Worm (Caenorhabditis elegans) whole organism, L1 larva: Measurements from ENCODE around the gene cua-1.

ENCODE experiments used
- C16A3.4 ChIP-seq: fragments of 150-350 bp; optimal IDR thresholded peaks from 2 replicates; lab custom pipeline; 2014; ENCODE audit warnings: missing biosample characterization, missing genetic modification characterization
- C34B4.2 ChIP-seq: sonication (generic microtip); optimal IDR thresholded peaks from 2 replicates; lab custom pipeline; 2017; ENCODE audit warnings: mild to moderate bottlenecking, missing genetic modification characterization, missing compliant biosample characterization
- Y116A8C.19 ChIP-seq: sonication (generic microtip); optimal IDR thresholded peaks from 2 replicates; lab custom pipeline; 2016; ENCODE audit warnings: missing compliant biosample characterization, missing genetic modification characterization, borderline replicate concordance
- aha-1 ChIP-seq: fragments of 150-350 bp; optimal IDR thresholded peaks from 2 replicates; lab custom pipeline; 2014; ENCODE audit warnings: missing biosample characterization, missing genetic modification characterization
- alr-1 ChIP-seq: fragments of 200-800 bp; sonication (Bioruptor generic); optimal IDR thresholded peaks from 2 replicates; lab custom pipeline; 2018; ENCODE audit warnings: borderline replicate concordance, mild to moderate bottlenecking, missing genetic modification characterization, missing compliant biosample characterization
- aly-2 ChIP-seq: fragments of 150-350 bp; optimal IDR thresholded peaks from 2 replicates; lab custom pipeline; 2014; ENCODE audit warnings: missing biosample characterization, missing genetic modification characterization
- ceh-63 ChIP-seq: fragments of 200-800 bp; sonication (Bioruptor generic); optimal IDR thresholded peaks from 2 replicates; lab custom pipeline; 2018; ENCODE audit warnings: mild to moderate bottlenecking, missing genetic modification characterization, missing compliant biosample characterization
- ces-1 ChIP-seq: fragments of 150-350 bp; optimal IDR thresholded peaks from 2 replicates; lab custom pipeline; 2014; ENCODE audit warnings: missing biosample characterization, missing genetic modification reagents, missing genetic modification characterization
- dpl-1 ChIP-seq, 3 experiments: fragments of 150-350 bp in 2 of 3; sonication (generic microtip) in 1 of 3; optimal IDR thresholded peaks; 2 replicates each; lab custom pipeline; 2014 to 2017; ENCODE audit warnings: missing biosample characterization in 3 of 3, missing genetic modification characterization in 3 of 3, missing genetic modification reagents in 3 of 3
- dsc-1 ChIP-seq: sonication (generic microtip); optimal IDR thresholded peaks from 2 replicates; lab custom pipeline; 2016; ENCODE audit warnings: mild to moderate bottlenecking, missing genetic modification characterization, missing compliant biosample characterization
- efl-1 ChIP-seq, 4 experiments: fragments of 150-350 bp; optimal IDR thresholded peaks in 3 of 4; peaks in 1 of 4; 1 replicate in 1 of 4; 2 replicates in 3 of 4; lab custom pipeline; 2014; ENCODE audit warnings: missing biosample characterization in 2 of 4, missing genetic modification characterization in 2 of 4, missing genetic modification reagents in 2 of 4
- efl-3 ChIP-seq: fragments of 200-800 bp; sonication (Bioruptor generic); optimal IDR thresholded peaks from 2 replicates; lab custom pipeline; 2018; ENCODE audit warnings: mild to moderate bottlenecking, missing genetic modification characterization, missing compliant biosample characterization
- egl-27 ChIP-seq, 2 experiments: fragments of 150-350 bp in 1 of 2; sonication (generic microtip); optimal IDR thresholded peaks; 3 replicates each; lab custom pipeline; 2017 to 2018; ENCODE audit warnings: missing biosample characterization in 2 of 2, missing genetic modification characterization in 2 of 2, missing genetic modification reagents in 2 of 2
- elt-3 ChIP-seq, 6 experiments: fragments of 150-350 bp in 1 of 6; sonication (generic microtip); optimal IDR thresholded peaks; 2 replicates each; lab custom pipeline; 2017 to 2018; ENCODE audit warnings: missing biosample characterization in 6 of 6, missing genetic modification characterization in 6 of 6, inconsistent platforms in 1 of 6
- ets-5 ChIP-seq: fragments of 200-800 bp; sonication (Bioruptor generic); IDR thresholded peaks from 2 replicates; pipeline ENCODE4 v1.3.6; 2022; ENCODE audit warnings: missing genetic modification characterization, missing compliant biosample characterization
- fkh-10 ChIP-seq: sonication (generic microtip); optimal IDR thresholded peaks from 2 replicates; lab custom pipeline; 2017; ENCODE audit warnings: missing biosample characterization, missing genetic modification reagents, missing genetic modification characterization
- grh-1 ChIP-seq: fragments of 200-800 bp; sonication (Bioruptor generic); IDR thresholded peaks from 2 replicates; pipeline ENCODE4 v1.3.6; 2022; ENCODE audit warnings: missing genetic modification reagents, missing genetic modification characterization, missing compliant biosample characterization
- hlh-4 ChIP-seq: sonication (generic microtip); optimal IDR thresholded peaks from 2 replicates; lab custom pipeline; 2016; ENCODE audit warnings: mild to moderate bottlenecking, missing genetic modification characterization, missing compliant biosample characterization
- irx-1 ChIP-seq: sonication (generic microtip); optimal IDR thresholded peaks from 2 replicates; lab custom pipeline; 2016; ENCODE audit warnings: missing genetic modification characterization, missing compliant biosample characterization
- isw-1 ChIP-seq: fragments of 200-800 bp; sonication (Bioruptor generic); IDR thresholded peaks from 2 replicates; pipeline ENCODE4 v1.3.6; 2022; ENCODE audit warnings: missing genetic modification characterization, missing compliant biosample characterization
- lin-15B ChIP-seq: fragments of 150-350 bp; sonication (generic microtip); optimal IDR thresholded peaks from 3 replicates; lab custom pipeline; 2014; ENCODE audit warnings: missing biosample characterization, missing genetic modification characterization
- lin-35 ChIP-seq, 2 experiments: fragments of 150-350 bp; optimal IDR thresholded peaks; 2 replicates each; lab custom pipeline; 2014; ENCODE audit warnings: missing biosample characterization in 2 of 2, missing genetic modification characterization in 2 of 2, missing genetic modification reagents in 2 of 2
- lin-39 ChIP-seq: fragments of 150-350 bp; optimal IDR thresholded peaks from 2 replicates; lab custom pipeline; 2014; ENCODE audit warnings: missing biosample characterization, missing genetic modification reagents, missing genetic modification characterization
- lir-3 ChIP-seq: sonication (generic microtip); optimal IDR thresholded peaks from 2 replicates; lab custom pipeline; 2016; ENCODE audit warnings: mild to moderate bottlenecking, missing genetic modification characterization, moderate library complexity, missing compliant biosample characterization; ENCODE audit not compliant: poor library complexity
- nhr-11 ChIP-seq: fragments of 150-350 bp; optimal IDR thresholded peaks from 2 replicates; lab custom pipeline; 2014; ENCODE audit warnings: missing biosample characterization, missing genetic modification characterization
- nhr-12 ChIP-seq: sonication (generic microtip); optimal IDR thresholded peaks from 2 replicates; lab custom pipeline; 2017; ENCODE audit warnings: missing biosample characterization, missing genetic modification characterization
- nhr-19 ChIP-seq: fragments of 200-800 bp; sonication (Bioruptor generic); conservative IDR thresholded peaks from 2 replicates; pipeline ENCODE4 v1.3.6; 2022; ENCODE audit warnings: missing genetic modification characterization, missing compliant biosample characterization
- nhr-20 ChIP-seq: sonication (generic microtip); optimal IDR thresholded peaks from 2 replicates; lab custom pipeline; 2016; ENCODE audit warnings: mild to moderate bottlenecking, missing genetic modification characterization, missing compliant biosample characterization
- nhr-71 ChIP-seq: sonication (generic microtip); optimal IDR thresholded peaks from 2 replicates; lab custom pipeline; 2016; ENCODE audit warnings: mild to moderate bottlenecking, missing genetic modification characterization, moderate library complexity, missing compliant biosample characterization
- nhr-76 ChIP-seq: sonication (generic microtip); optimal IDR thresholded peaks from 2 replicates; lab custom pipeline; 2017; ENCODE audit warnings: missing biosample characterization, missing genetic modification characterization
- nhr-90 ChIP-seq: sonication (generic microtip); optimal IDR thresholded peaks from 2 replicates; lab custom pipeline; 2016; ENCODE audit warnings: mild to moderate bottlenecking, missing genetic modification characterization, missing compliant biosample characterization; ENCODE audit not compliant: poor library complexity
- pax-3 ChIP-seq: fragments of 200-800 bp; sonication (Bioruptor generic); optimal IDR thresholded peaks from 2 replicates; lab custom pipeline; 2018; ENCODE audit warnings: mild to moderate bottlenecking, missing genetic modification characterization, moderate library complexity, missing compliant biosample characterization
- pqm-1 ChIP-seq: sonication (generic microtip); optimal IDR thresholded peaks from 3 replicates; lab custom pipeline; 2017; ENCODE audit warnings: missing biosample characterization, missing genetic modification characterization
- rnt-1 ChIP-seq: sonication (generic microtip); optimal IDR thresholded peaks from 2 replicates; lab custom pipeline; 2016; ENCODE audit warnings: mild to moderate bottlenecking, missing genetic modification characterization, moderate library complexity, missing compliant biosample characterization
- skn-1 ChIP-seq: fragments of 150-350 bp; optimal IDR thresholded peaks from 2 replicates; lab custom pipeline; 2014; ENCODE audit warnings: missing biosample characterization, missing genetic modification characterization
- snu-23 ChIP-seq: sonication (generic microtip); optimal IDR thresholded peaks from 2 replicates; lab custom pipeline; 2016; ENCODE audit warnings: missing genetic modification characterization, missing compliant biosample characterization
- sptf-1 ChIP-seq: fragments of 150-350 bp; optimal IDR thresholded peaks from 2 replicates; lab custom pipeline; 2014; ENCODE audit warnings: missing biosample characterization, missing genetic modification characterization
- sup-37 ChIP-seq: fragments of 200-800 bp; sonication (Bioruptor generic); optimal IDR thresholded peaks from 2 replicates; lab custom pipeline; 2018; ENCODE audit warnings: mild to moderate bottlenecking, missing genetic modification characterization, missing compliant biosample characterization
- tbx-2 ChIP-seq: sonication (generic microtip); optimal IDR thresholded peaks from 2 replicates; lab custom pipeline; 2016; ENCODE audit warnings: missing genetic modification characterization, missing compliant biosample characterization
- tlp-1 ChIP-seq: fragments of 150-350 bp; optimal IDR thresholded peaks from 2 replicates; lab custom pipeline; 2014; ENCODE audit warnings: missing biosample characterization, missing genetic modification characterization
- unc-30 ChIP-seq: sonication (generic microtip); optimal IDR thresholded peaks from 2 replicates; lab custom pipeline; 2017; ENCODE audit warnings: missing biosample characterization, missing genetic modification characterization
- unc-86 ChIP-seq: sonication (generic microtip); optimal IDR thresholded peaks from 2 replicates; lab custom pipeline; 2016; ENCODE audit warnings: missing genetic modification characterization, missing compliant biosample characterization
- vab-15 ChIP-seq: sonication (generic microtip); optimal IDR thresholded peaks from 2 replicates; lab custom pipeline; 2017; ENCODE audit warnings: missing genotype, mild to moderate bottlenecking, missing genetic modification characterization, missing compliant biosample characterization
- xbp-1 ChIP-seq: sonication (generic microtip); optimal IDR thresholded peaks from 2 replicates; lab custom pipeline; 2016; ENCODE audit warnings: missing genetic modification characterization, missing compliant biosample characterization
- zip-4 ChIP-seq: fragments of 200-800 bp; sonication (Bioruptor generic); optimal IDR thresholded peaks from 2 replicates; lab custom pipeline; 2018; ENCODE audit warnings: mild to moderate bottlenecking, missing genetic modification characterization, moderate library complexity, missing compliant biosample characterization

The cua-1 gene

DNA sequence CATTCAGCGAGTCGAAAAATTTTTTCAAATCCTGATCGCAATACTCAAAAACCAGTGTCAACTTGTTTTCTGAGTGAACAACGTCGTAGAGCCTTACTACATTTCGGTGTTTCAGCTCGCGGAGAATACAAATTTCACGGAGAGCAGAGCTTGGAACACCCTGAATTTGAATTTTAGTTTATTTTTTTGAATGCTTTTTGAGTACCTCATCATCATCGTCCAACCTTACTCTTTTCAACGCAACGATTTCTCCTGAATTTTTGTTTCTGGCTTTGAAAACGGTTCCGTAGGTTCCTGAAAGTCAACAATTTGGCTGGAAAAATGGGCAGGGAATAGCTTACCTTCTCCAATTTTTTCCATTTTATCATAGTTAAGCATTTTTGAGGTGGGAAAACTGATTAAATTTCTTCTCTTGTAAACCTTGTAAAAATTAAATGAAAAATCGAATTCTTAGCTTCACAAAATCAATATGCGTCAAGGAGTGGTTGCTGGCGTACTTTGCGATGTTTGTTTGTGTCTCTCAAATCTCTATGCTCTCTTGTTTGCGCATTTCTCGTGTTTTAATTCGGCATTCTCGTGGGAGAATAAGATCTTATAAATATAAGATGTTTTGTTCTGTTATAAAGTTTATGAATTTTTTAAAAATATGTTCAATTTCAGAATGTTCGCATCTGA, 10.9 kb upstream of the cua-1 start, which contains the start of gene cdk-5 (continued):
- peak; percentile 72 for TF ChIP-seq aha-1 (tag; lab: Kevin White, UChicago)
- TF ChIP-seq efl-1 (optimal IDR thresholded peaks at IDR 0.05; lab: Kevin White, UChicago) = peak; percentile 90 to 94
- TF ChIP-seq efl-1 (GFP tag; optimal IDR thresholded peaks at IDR 0.05 in 1 of 2; lab: Kevin White, UChicago) = peak; percentile 88 to 99
- TF ChIP-seq egl-27 (tag; optimal IDR thresholded peaks at IDR 0.05; lab: Kevin White, UChicago) = no peak
- TF ChIP-seq sup-37 (GFP tag; lab: Kevin White, UChicago) = peak; percentile 50
- no peak for TF ChIP-seq Y116A8C.19 (tag; lab: Kevin White, UChicago)
- TF ChIP-seq pqm-1 (tag; lab: Kevin White, UChicago) = no peak
- TF ChIP-seq nhr-19 (GFP tag; lab: Robert Waterston, UW) = peak; percentile 95
- peak; percentile 98 for TF ChIP-seq nhr-71 (tag; lab: Kevin White, UChicago)
- TF ChIP-seq efl-3 (GFP tag; lab: Kevin White, UChicago) = no peak
- TF ChIP-seq nhr-76 (tag; lab: Kevin White, UChicago) = no peak
- peak; percentile 87 for TF ChIP-seq lir-3 (tag; lab: Kevin White, UChicago)
- no peak for TF ChIP-seq C34B4.2 (tag; lab: Kevin White, UChicago)
- peak; percentile 91 for TF ChIP-seq skn-1
- TF ChIP-seq xbp-1 = peak; percentile 93
- peak; percentile 97 for TF ChIP-seq tbx-2 (tag; lab: Kevin White, UChicago)
- peak; percentile 94 for TF ChIP-seq isw-1
- TF ChIP-seq alr-1 (tag; lab: Kevin White, UChicago) = no peak
- TF ChIP-seq irx-1 (tag; lab: Kevin White, UChicago) = peak; percentile 93
- TF ChIP-seq nhr-90 (tag; lab: Kevin White, UChicago) = peak; percentile 94
- TF ChIP-seq tlp-1 = no peak
- TF ChIP-seq zip-4 (GFP tag; lab: Kevin White, UChicago) = peak; percentile 86
- TF ChIP-seq elt-3 (tag; optimal IDR thresholded peaks at IDR 0.05; lab: Kevin White, UChicago) = peak in 2 of 6 experiments; percentile 86 to 87
- TF ChIP-seq C16A3.4 (tag; lab: Kevin White, UChicago) = peak; percentile 95
- no peak for TF ChIP-seq hlh-4 (tag; lab: Kevin White, UChicago)
- TF ChIP-seq lin-15B (tag; lab: Kevin White, UChicago) = peak; percentile 82
- no peak for TF ChIP-seq ceh-63 (GFP tag; lab: Kevin White, UChicago)
- peak; percentile 87 for TF ChIP-seq grh-1
- peak; percentile 92 to 93 for TF ChIP-seq lin-35 (GFP tag; optimal IDR thresholded peaks at IDR 0.05; lab: Kevin White, UChicago)
- TF ChIP-seq ets-5 (GFP tag; lab: Robert Waterston, UW) = no peak
- TF ChIP-seq pax-3 (tag; lab: Kevin White, UChicago) = peak; percentile 83
- TF ChIP-seq sptf-1 (tag; lab: Kevin White, UChicago) = no peak
- no peak for TF ChIP-seq vab-15 (tag; lab: Kevin White, UChicago)
- TF ChIP-seq rnt-1 (tag; lab: Kevin White, UChicago) = peak; percentile 94
- peak; percentile 96 for TF ChIP-seq aly-2 (tag; lab: Kevin White, UChicago)
- TF ChIP-seq fkh-10 (GFP tag; lab: Kevin White, UChicago) = peak; percentile 58
- peak; percentile 84 for TF ChIP-seq unc-30
- TF ChIP-seq dsc-1 (tag; lab: Kevin White, UChicago) = peak; percentile 97
- TF ChIP-seq, all 84 proteins: peak for 64

DNA sequence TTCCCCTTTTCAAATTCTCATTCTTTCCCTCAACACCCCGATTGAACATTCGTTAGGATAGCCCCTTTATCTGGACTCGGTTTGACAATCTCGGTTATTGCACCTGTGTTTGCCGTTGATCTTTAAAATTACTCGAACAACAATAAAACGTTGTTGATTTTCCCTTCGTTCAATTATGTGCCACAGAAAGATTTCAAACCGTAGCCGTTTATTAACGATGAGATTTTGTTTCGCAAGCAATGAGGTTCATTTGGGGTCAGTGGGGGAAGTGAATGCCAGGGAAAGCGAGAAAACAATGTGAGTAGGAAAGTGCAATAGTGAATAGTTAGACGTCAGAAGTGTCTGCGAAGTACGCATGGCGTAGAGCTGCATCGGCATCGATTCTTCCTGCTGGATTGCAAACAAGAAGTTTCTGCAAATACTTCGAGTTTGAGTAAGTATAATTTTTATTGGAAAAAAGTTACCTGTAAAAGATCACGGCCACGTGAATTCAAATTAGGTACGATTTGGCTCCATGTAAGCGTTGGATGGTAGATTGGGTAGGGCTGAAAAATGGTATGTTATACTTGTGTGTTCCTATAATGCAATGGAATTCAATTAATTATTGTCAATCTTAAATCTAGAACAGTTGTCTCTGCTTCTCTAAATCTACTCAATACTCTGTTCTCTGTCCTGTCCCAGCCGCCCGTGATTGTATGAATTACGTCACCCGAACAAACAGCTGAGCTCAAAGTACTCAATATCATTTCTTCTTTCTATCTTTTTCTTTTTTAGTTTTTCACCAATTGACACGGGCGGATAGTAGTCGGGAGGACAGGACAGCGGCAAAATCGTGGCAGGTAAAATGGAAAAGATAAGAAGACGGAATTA, 9.6 kb upstream of the cua-1 start, which contains the start of gene kel-3:
TSS of gene kel-3 (plus strand) at position 328 of the 870 bp plus-strand sequence.
- TF ChIP-seq lin-39 (tag; lab: Kevin White, UChicago) (peak; percentile 67), hlh-4 (tag; lab: Kevin White, UChicago) (no peak), sptf-1 (tag; lab: Kevin White, UChicago) (no peak), nhr-12 (tag; lab: Kevin White, UChicago) (no peak), rnt-1 (tag; lab: Kevin White, UChicago) (peak; percentile 83), pqm-1 (tag; lab: Kevin White, UChicago) (no peak), snu-23 (GFP tag; lab: Kevin White, UChicago) (peak; percentile 75), nhr-11 (tag; lab: Kevin White, UChicago) (peak; percentile 49), pax-3 (tag; lab: Kevin White, UChicago) (peak; percentile 76), dpl-1 (GFP tag; optimal IDR thresholded peaks at IDR 0.05; lab: Kevin White, UChicago) (peak; percentile 36 to 68 (median 42)), sup-37 (GFP tag; lab: Kevin White, UChicago) (peak; percentile 36), nhr-19 (GFP tag; lab: Robert Waterston, UW) (peak; percentile 85), irx-1 (tag; lab: Kevin White, UChicago) (no peak), isw-1 (no peak), ces-1 (GFP tag; lab: Kevin White, UChicago) (no peak), unc-86 (tag; lab: Kevin White, UChicago) (peak; percentile 16), nhr-20 (tag; lab: Kevin White, UChicago) (peak; percentile 75), skn-1 (peak; percentile 26), grh-1 (peak; percentile 20; the same call in 1 of the 2 replicates), egl-27 (tag; optimal IDR thresholded peaks at IDR 0.05; lab: Kevin White, UChicago) (no peak), aha-1 (tag; lab: Kevin White, UChicago) (no peak), tbx-2 (tag; lab: Kevin White, UChicago) (peak; percentile 82)
